Fruit fly (Drosophila melanogaster): Measurements from ENCODE around the gene CG15385.

Gene CG15385

dm6 chr2L:2177969-2178809, 34.2 kb downstream of the CG15385 start, which contains the start of gene aop (continued):
- no peak for TF ChIP-seq emc (GFP tag; optimal IDR thresholded peaks at IDR 0.05)
- TF ChIP-seq Myb (GFP tag; optimal IDR thresholded peaks at IDR 0.05) = no peak
- TF ChIP-seq ato (GFP tag; IDR thresholded peaks at IDR 0.05; ENCODE audit: partially characterized antibody) = peak; percentile 61; the same call in 1 of the 2 replicates
- TF ChIP-seq Spps (tag; optimal IDR thresholded peaks at IDR 0.05) = peak; percentile 39
- no peak for TF ChIP-seq CG17802 (tag; optimal IDR thresholded peaks at IDR 0.05)
- no peak for TF ChIP-seq Ptx1 (GFP tag; IDR thresholded peaks at IDR 0.05)
- TF ChIP-seq Dref (GFP tag; IDR thresholded peaks at IDR 0.05) = no peak
- TF ChIP-seq otp (GFP tag; IDR thresholded peaks at IDR 0.05) = peak; percentile 33; the same call in 1 of the 3 replicates
- TF ChIP-seq ewg (GFP tag; optimal IDR thresholded peaks at IDR 0.05) = peak; percentile 93
- TF ChIP-seq CG2116 (GFP tag; optimal IDR thresholded peaks at IDR 0.05) = peak; percentile 13
- TF ChIP-seq eyg (GFP tag; optimal IDR thresholded peaks at IDR 0.05) = peak; percentile 31
- no peak for TF ChIP-seq twi (tag; optimal IDR thresholded peaks at IDR 0.05)
- TF ChIP-seq Ada2b (GFP tag; IDR thresholded peaks at IDR 0.05) = no peak
- peak; percentile 82 for TF ChIP-seq sens (GFP tag)
- TF ChIP-seq rib (GFP tag; IDR thresholded peaks at IDR 0.05) = peak; percentile 16; the same call in 1 of the 2 replicates
- TF ChIP-seq eve (GFP tag; optimal IDR thresholded peaks at IDR 0.05) = no peak
- peak; percentile 8 for TF ChIP-seq dmrt11E (tag; optimal IDR thresholded peaks at IDR 0.05)
- no peak for TF ChIP-seq pnt (GFP tag; optimal IDR thresholded peaks at IDR 0.05)
- peak in 1 of 2 experiments; percentile 49 for TF ChIP-seq Eip74EF (GFP tag; optimal IDR thresholded peaks at IDR 0.05)
- TF ChIP-seq CoRest (tag; optimal IDR thresholded peaks at IDR 0.05) = no peak
- 0 out of 2 replicates have a peak, but pooled peaks have one; percentile 34 for TF ChIP-seq CG32767 (GFP tag; IDR thresholded peaks at IDR 0.05)
- TF ChIP-seq Dbx (GFP tag; IDR thresholded peaks at IDR 0.05) = peak; percentile 48; the same call in 1 of the 3 replicates
- TF ChIP-seq fd3F (GFP tag; optimal IDR thresholded peaks at IDR 0.05) = no peak
- TF ChIP-seq CG4820 (GFP tag; optimal IDR thresholded peaks at IDR 0.05) = no peak
- no peak for TF ChIP-seq Six4 (GFP tag; optimal IDR thresholded peaks at IDR 0.05)
- peak; percentile 18 for TF ChIP-seq CG10267 (tag; optimal IDR thresholded peaks at IDR 0.05)
- no peak for TF ChIP-seq CG14667 (GFP tag; IDR thresholded peaks at IDR 0.05)
- TF ChIP-seq CG7271 (tag; optimal IDR thresholded peaks at IDR 0.05) = peak; percentile 24
- TF ChIP-seq CG18599 (GFP tag; optimal IDR thresholded peaks at IDR 0.05) = no peak
- no peak; the same call in 2 of the 3 replicates for TF ChIP-seq z (GFP tag; IDR thresholded peaks at IDR 0.05)
- TF ChIP-seq CG6654 (GFP tag; optimal IDR thresholded peaks at IDR 0.05) = no peak
- TF ChIP-seq exex (tag; optimal IDR thresholded peaks at IDR 0.05) = peak; percentile 48
- TF ChIP-seq CG8944 (GFP tag; optimal IDR thresholded peaks at IDR 0.05) = peak; percentile 10
- no peak for TF ChIP-seq Ssrp (tag; optimal IDR thresholded peaks at IDR 0.05)
- TF ChIP-seq pum (GFP tag; optimal IDR thresholded peaks at IDR 0.05) = no peak
- no peak for TF ChIP-seq danr (GFP tag; IDR thresholded peaks at IDR 0.05)
- peak; percentile 19 for TF ChIP-seq CG2678 (tag; optimal IDR thresholded peaks at IDR 0.05)
- TF ChIP-seq CG6791 (GFP tag; IDR thresholded peaks at IDR 0.05; ENCODE audit: partially characterized antibody) = no peak
- peak; percentile 53 for TF ChIP-seq odd (GFP tag; optimal IDR thresholded peaks at IDR 0.05)
- TF ChIP-seq her (GFP tag; optimal IDR thresholded peaks at IDR 0.05) = peak; percentile 28
- TF ChIP-seq Hsf (GFP tag; optimal IDR thresholded peaks at IDR 0.05) = no peak
- TF ChIP-seq maf-S (GFP tag; optimal IDR thresholded peaks at IDR 0.05) = no peak
- TF ChIP-seq CTCF (GFP tag; optimal IDR thresholded peaks at IDR 0.05) = no peak
- TF ChIP-seq Bgb (GFP tag; IDR thresholded peaks at IDR 0.05; ENCODE audit: partially characterized antibody) = peak; percentile 7; the same call in 1 of the 2 replicates
- TF ChIP-seq nerfin-2 (GFP tag; IDR thresholded peaks at IDR 0.05; ENCODE audit: partially characterized antibody) = no peak
- TF ChIP-seq Kr (GFP tag; optimal IDR thresholded peaks at IDR 0.05) = no peak
- no peak for TF ChIP-seq Sry-β (GFP tag; optimal IDR thresholded peaks at IDR 0.05)
- no peak for TF ChIP-seq br (optimal IDR thresholded peaks at IDR 0.05)
- no peak for TF ChIP-seq CG2889 (GFP tag; IDR thresholded peaks at IDR 0.05)
- TF ChIP-seq slbo (GFP tag; IDR thresholded peaks at IDR 0.05) = no peak
